Worm (Caenorhabditis elegans) whole organism, mixed stage, embryonic: Measurements from ENCODE around the gene str-177.

Experiments used
- drap-1 ChIP-seq: fragments of 200-800 bp; sonication (Bioruptor generic); optimal IDR thresholded peaks from 3 replicates; lab custom pipeline; 2018; ENCODE audit warnings: mild to moderate bottlenecking, missing genetic modification characterization, missing compliant biosample characterization
- lin-13 ChIP-seq: fragments of 150-350 bp; optimal IDR thresholded peaks from 2 replicates; lab custom pipeline; 2014; ENCODE audit warnings: missing biosample characterization, missing genetic modification characterization
- mep-1 ChIP-seq: fragments of 150-350 bp; optimal IDR thresholded peaks from 2 replicates; lab custom pipeline; 2017; ENCODE audit warnings: missing biosample characterization, missing genetic modification reagents, missing genetic modification characterization, inconsistent platforms
- mls-2 ChIP-seq: sonication (generic microtip); optimal IDR thresholded peaks from 2 replicates; lab custom pipeline; 2016; ENCODE audit warnings: mild to moderate bottlenecking, missing genetic modification characterization, moderate library complexity, missing compliant biosample characterization
- nhr-12 ChIP-seq: fragments of 150-350 bp; optimal IDR thresholded peaks from 2 replicates; lab custom pipeline; 2014; ENCODE audit warnings: missing biosample characterization, missing genetic modification characterization
- nhr-237 ChIP-seq: fragments of 150-350 bp; optimal IDR thresholded peaks from 2 replicates; lab custom pipeline; 2014; ENCODE audit warnings: missing biosample characterization, missing genetic modification characterization
- nhr-28 ChIP-seq: fragments of 150-350 bp; optimal IDR thresholded peaks from 2 replicates; lab custom pipeline; 2014; ENCODE audit warnings: missing biosample characterization, missing genetic modification characterization
- nhr-76 ChIP-seq: sonication (generic microtip); optimal IDR thresholded peaks from 2 replicates; lab custom pipeline; 2017; ENCODE audit warnings: missing biosample characterization, missing genetic modification characterization
- pha-4 ChIP-seq: fragments of 150-350 bp; optimal IDR thresholded peaks from 2 replicates; lab custom pipeline; 2018; ENCODE audit warnings: missing biosample characterization, missing genetic modification reagents, missing genetic modification characterization
- snpc-4 ChIP-seq: fragments of 150-350 bp; optimal IDR thresholded peaks from 2 replicates; lab custom pipeline; 2014; ENCODE audit warnings: missing biosample characterization, missing genetic modification characterization
- unc-39 ChIP-seq: fragments of 150-350 bp; optimal IDR thresholded peaks from 2 replicates; lab custom pipeline; 2014; ENCODE audit warnings: missing biosample characterization, missing genetic modification characterization
- ztf-11 ChIP-seq: fragments of 150-350 bp; optimal IDR thresholded peaks from 2 replicates; lab custom pipeline; 2014; ENCODE audit warnings: missing biosample characterization, missing genetic modification characterization

DNA sequence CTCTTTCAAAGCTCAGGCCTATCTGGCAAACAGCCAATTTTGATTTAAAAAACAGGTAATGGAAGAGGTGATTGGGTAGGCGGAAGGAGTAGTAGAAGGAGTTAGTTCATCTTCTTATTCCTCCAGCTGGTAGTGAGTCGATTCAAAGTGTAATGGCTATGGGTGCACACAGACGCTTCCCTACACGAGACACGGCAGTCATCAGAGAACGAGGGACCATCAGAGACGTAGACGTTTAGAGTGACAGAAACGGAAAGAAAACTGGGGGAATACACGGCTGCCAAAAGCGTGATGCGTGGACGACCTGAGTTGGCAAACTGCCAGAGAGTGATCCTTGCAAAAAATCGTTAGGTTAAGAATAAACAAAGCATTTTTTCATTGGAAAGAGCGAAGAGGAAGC is 48.6 kb upstream of the str-177 start:
- TF ChIP-seq mls-2 (tag; lab: Kevin White, UChicago): no peak
- TF ChIP-seq snpc-4 (tag; lab: Kevin White, UChicago): no peak
- no peak for TF ChIP-seq mep-1
- no peak for TF ChIP-seq nhr-237 (tag; lab: Kevin White, UChicago)
- peak; percentile 33 for TF ChIP-seq drap-1 (GFP tag; lab: Kevin White, UChicago)
- TF ChIP-seq nhr-76 (tag; lab: Kevin White, UChicago): no peak
- TF ChIP-seq lin-13: no peak
- no peak for TF ChIP-seq pha-4 (tag; lab: Kevin White, UChicago)
- no peak for TF ChIP-seq unc-39 (tag; lab: Kevin White, UChicago)
- TF ChIP-seq nhr-28: no peak
- TF ChIP-seq ztf-11 (tag; lab: Kevin White, UChicago): no peak
- TF ChIP-seq nhr-12: no peak
